Worm (Caenorhabditis elegans): ENCODE data around the gene klo-2.
"Not testable (repeated sequence)": the region's sequence is repeated elsewhere in the genome, so short reads cannot be mapped to it uniquely, and the experiment has no call there.

DNA sequence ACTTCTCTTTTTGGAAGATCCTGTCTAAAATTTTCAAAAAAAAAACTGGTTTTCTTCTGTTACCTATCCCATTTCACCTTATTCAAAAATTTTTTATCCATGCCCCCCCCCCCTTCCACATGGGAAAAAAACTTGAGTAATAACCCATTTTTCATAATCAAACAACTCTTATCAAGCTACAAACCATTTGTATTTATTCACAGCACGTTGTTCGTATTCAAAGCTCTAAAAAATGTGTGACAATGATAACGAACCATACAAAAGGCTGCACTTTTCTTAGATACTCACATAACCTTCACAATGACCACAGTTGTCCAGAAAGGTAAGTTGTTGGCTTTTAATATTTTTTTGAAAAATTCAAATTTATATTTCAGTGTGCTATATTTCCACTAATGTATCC lies 10.2 kb upstream of the klo-2 start, which contains the start of gene E02H9.6:
- TF ChIP-seq nhr-28 (tag; optimal IDR thresholded peaks at IDR 0.05); pha-4 (tag; optimal IDR thresholded peaks at IDR 0.05); elt-3 (tag; optimal IDR thresholded peaks at IDR 0.05); fkh-10 (GFP tag; optimal IDR thresholded peaks at IDR 0.05); egl-27 (tag; optimal IDR thresholded peaks at IDR 0.05); ama-1 (optimal IDR thresholded peaks at IDR 0.05); lsy-12 (tag; optimal IDR thresholded peaks at IDR 0.05); nhr-11 (tag; optimal IDR thresholded peaks at IDR 0.05); fos-1 (tag; optimal IDR thresholded peaks at IDR 0.05); unc-62 (GFP tag; optimal IDR thresholded peaks at IDR 0.05); tbx-2 (tag; optimal IDR thresholded peaks at IDR 0.05); lin-15B (tag; optimal IDR thresholded peaks at IDR 0.05); mdl-1 (tag; optimal IDR thresholded peaks at IDR 0.05); elt-2 (tag; optimal IDR thresholded peaks at IDR 0.05): not testable (repeated sequence)
